Worm (Caenorhabditis elegans) whole organism, young adult: ENCODE data around the gene R02C2.1.
A peak's percentile ranks its signal among the peaks of the same experiment; 100 is the strongest.

ENCODE experiments used
- B0019.2 ChIP-seq: fragments of 200-800 bp; sonication (Bioruptor generic); conservative IDR thresholded peaks from 2 replicates; pipeline ENCODE4 v1.3.6; 2022; ENCODE audit warnings: missing genetic modification reagents, missing genetic modification characterization, missing compliant biosample characterization
- B0261.1 ChIP-seq: sonication (generic microtip); optimal IDR thresholded peaks from 2 replicates; lab custom pipeline; 2016; ENCODE audit warnings: mild to moderate bottlenecking, missing genetic modification characterization, moderate library complexity, missing compliant biosample characterization
- B0336.3 ChIP-seq: fragments of 200-800 bp; sonication (Bioruptor generic); IDR thresholded peaks from 2 replicates; pipeline ENCODE4 v1.3.6; 2022; ENCODE audit warnings: missing genetic modification characterization, missing compliant biosample characterization
- F10E7.11 ChIP-seq: sonication (generic microtip); optimal IDR thresholded peaks from 2 replicates; lab custom pipeline; 2017; ENCODE audit warnings: mild to moderate bottlenecking, missing genetic modification characterization, moderate library complexity, missing compliant biosample characterization
- F55B11.4 ChIP-seq: sonication (generic microtip); optimal IDR thresholded peaks from 2 replicates; lab custom pipeline; 2016; ENCODE audit warnings: missing compliant biosample characterization, missing genetic modification characterization, borderline replicate concordance; ENCODE audit not compliant: insufficient read depth
- T26A5.8 ChIP-seq: sonication (generic microtip); optimal IDR thresholded peaks from 2 replicates; lab custom pipeline; 2016; ENCODE audit warnings: missing genetic modification characterization, missing compliant biosample characterization
- Y53F4B.3 ChIP-seq: fragments of 200-800 bp; sonication (Bioruptor generic); IDR thresholded peaks from 2 replicates; pipeline ENCODE4 v1.3.6; 2022; ENCODE audit warnings: missing genetic modification reagents, missing genetic modification characterization, missing compliant biosample characterization
- Y67H2A.10 ChIP-seq: fragments of 200-800 bp; sonication (Bioruptor generic); conservative IDR thresholded peaks from 2 replicates; pipeline ENCODE4 v1.3.6; 2022; ENCODE audit warnings: missing genetic modification reagents, missing genetic modification characterization, missing compliant biosample characterization
- ZK185.1 ChIP-seq: sonication (generic microtip); optimal IDR thresholded peaks from 2 replicates; lab custom pipeline; 2016; ENCODE audit warnings: mild to moderate bottlenecking, missing genetic modification characterization, missing compliant biosample characterization; ENCODE audit not compliant: poor library complexity, severe bottlenecking
- aptf-3 ChIP-seq: fragments of 200-800 bp; sonication (Bioruptor generic); IDR thresholded peaks from 2 replicates; pipeline ENCODE4 v1.3.6; 2022; ENCODE audit warnings: missing genetic modification characterization, missing compliant biosample characterization
- ceh-100 ChIP-seq: fragments of 200-800 bp; sonication (Bioruptor generic); IDR thresholded peaks from 2 replicates; pipeline ENCODE4 v1.3.6; 2022; ENCODE audit warnings: missing genetic modification reagents, missing genetic modification characterization, missing compliant biosample characterization
- ceh-79 ChIP-seq: sonication (generic microtip); optimal IDR thresholded peaks from 2 replicates; lab custom pipeline; 2017; ENCODE audit warnings: mild to moderate bottlenecking, missing genetic modification characterization, missing compliant biosample characterization
- chd-7 ChIP-seq: sonication (generic microtip); optimal IDR thresholded peaks from 2 replicates; lab custom pipeline; 2016; ENCODE audit warnings: mild to moderate bottlenecking, missing genetic modification characterization, moderate library complexity, missing compliant biosample characterization
- efl-1 ChIP-seq: fragments of 150-350 bp; optimal IDR thresholded peaks from 2 replicates; lab custom pipeline; 2014; ENCODE audit warnings: missing biosample characterization, missing genetic modification reagents, missing genetic modification characterization
- egl-44 ChIP-seq: fragments of 200-800 bp; sonication (Bioruptor generic); IDR thresholded peaks from 2 replicates; pipeline ENCODE4 v1.3.6; 2022; ENCODE audit warnings: missing genetic modification reagents, missing genetic modification characterization, missing compliant biosample characterization
- egrh-3 ChIP-seq: fragments of 200-800 bp; sonication (Bioruptor generic); IDR thresholded peaks from 2 replicates; pipeline ENCODE4 v1.3.6; 2022; ENCODE audit warnings: missing genetic modification reagents, missing genetic modification characterization, missing compliant biosample characterization
- fkh-3 ChIP-seq: sonication (generic microtip); optimal IDR thresholded peaks from 2 replicates; lab custom pipeline; 2016; ENCODE audit warnings: mild to moderate bottlenecking, missing genetic modification characterization, missing compliant biosample characterization
- hlh-12 ChIP-seq: sonication (generic microtip); optimal IDR thresholded peaks from 2 replicates; lab custom pipeline; 2016; ENCODE audit warnings: missing genetic modification characterization, missing compliant biosample characterization
- let-607 ChIP-seq, 2 experiments: fragments of 200-800 bp in 1 of 2; sonication (Bioruptor generic) in 1 of 2; sonication (generic microtip) in 1 of 2; optimal IDR thresholded peaks; 2 replicates each; lab custom pipeline; 2016 to 2018; ENCODE audit warnings: mild to moderate bottlenecking in 2 of 2, missing compliant biosample characterization in 2 of 2, missing genetic modification characterization in 2 of 2, moderate library complexity in 2 of 2, missing genotype in 1 of 2
- lin-54 ChIP-seq: fragments of 200-800 bp; sonication (Bioruptor generic); optimal IDR thresholded peaks from 2 replicates; lab custom pipeline; 2018; ENCODE audit warnings: mild to moderate bottlenecking, missing genetic modification characterization, missing compliant biosample characterization
- lir-1 ChIP-seq: fragments of 200-800 bp; sonication (Bioruptor generic); conservative IDR thresholded peaks from 2 replicates; pipeline ENCODE4 v1.3.6; 2022; ENCODE audit warnings: missing genetic modification reagents, missing genetic modification characterization, missing compliant biosample characterization
- lsl-1 ChIP-seq: fragments of 200-800 bp; sonication (Bioruptor generic); optimal IDR thresholded peaks from 2 replicates; lab custom pipeline; 2018; ENCODE audit warnings: mild to moderate bottlenecking, missing genetic modification characterization, moderate library complexity, missing compliant biosample characterization
- lsy-27 ChIP-seq: sonication (generic microtip); optimal IDR thresholded peaks from 2 replicates; lab custom pipeline; 2017; ENCODE audit warnings: missing genetic modification characterization, mild to moderate bottlenecking, missing compliant biosample characterization, antibody characterized with exemption, missing genotype, borderline replicate concordance; ENCODE audit not compliant: insufficient read depth
- madf-3 ChIP-seq: fragments of 200-800 bp; sonication (Bioruptor generic); IDR thresholded peaks from 2 replicates; pipeline ENCODE4 v1.3.6; 2022; ENCODE audit warnings: missing genetic modification reagents, missing genetic modification characterization, missing compliant biosample characterization
- madf-6 ChIP-seq: fragments of 200-800 bp; sonication (Bioruptor generic); IDR thresholded peaks from 2 replicates; pipeline ENCODE4 v1.3.6; 2022; ENCODE audit warnings: missing genetic modification reagents, missing genetic modification characterization, missing compliant biosample characterization
- nhr-120 ChIP-seq: fragments of 200-800 bp; sonication (Bioruptor generic); IDR thresholded peaks from 2 replicates; pipeline ENCODE4 v1.3.6; 2022; ENCODE audit warnings: missing genetic modification characterization, missing compliant biosample characterization
- rec-8 ChIP-seq, 2 experiments: sonication (generic microtip); optimal IDR thresholded peaks; 2 replicates each; lab custom pipeline; 2016; ENCODE audit warnings: mild to moderate bottlenecking in 2 of 2, missing genetic modification characterization in 2 of 2, missing genetic modification reagents in 2 of 2, missing genotype in 2 of 2, missing biosample characterization in 1 of 2, missing compliant biosample characterization in 1 of 2, moderate library complexity in 1 of 2
- rpc-1 ChIP-seq, 2 experiments: fragments of 150-350 bp in 1 of 2; sonication (generic microtip) in 1 of 2; optimal IDR thresholded peaks; 2 replicates each; lab custom pipeline; 2014 to 2018; ENCODE audit warnings: missing biosample characterization in 1 of 2, missing genetic modification characterization in 1 of 2, missing genetic modification reagents in 1 of 2, missing genotype in 1 of 2
- sptf-2 ChIP-seq: fragments of 200-800 bp; sonication (Bioruptor generic); optimal IDR thresholded peaks from 2 replicates; lab custom pipeline; 2018; ENCODE audit warnings: mild to moderate bottlenecking, missing genetic modification characterization, missing compliant biosample characterization
- tbx-9 ChIP-seq: sonication (generic microtip); optimal IDR thresholded peaks from 2 replicates; lab custom pipeline; 2016; ENCODE audit warnings: borderline replicate concordance, missing genetic modification characterization, inconsistent platforms, missing compliant biosample characterization
- unc-62 ChIP-seq: fragments of 150-350 bp; optimal IDR thresholded peaks from 2 replicates; lab custom pipeline; 2014; ENCODE audit warnings: missing biosample characterization, missing genetic modification reagents, missing genetic modification characterization
- ztf-26 ChIP-seq: sonication (generic microtip); optimal IDR thresholded peaks from 2 replicates; lab custom pipeline; 2017; ENCODE audit warnings: missing genetic modification characterization, missing compliant biosample characterization

The R02C2.1 gene

ce11 chrV:260334-260733 lies 22.3 kb upstream of the R02C2.1 start:
- 0 out of 2 replicates have a peak, but pooled peaks have one; percentile 19 for TF ChIP-seq B0336.3 (GFP tag; lab: Robert Waterston, UW)
- no peak for TF ChIP-seq F55B11.4
- TF ChIP-seq lsl-1 (GFP tag; lab: Kevin White, UChicago), result no peak
- TF ChIP-seq hlh-12 (tag; lab: Kevin White, UChicago), result no peak
- TF ChIP-seq madf-6, result no peak

- TF ChIP-seq B0261.1 (tag; lab: Kevin White, UChicago), result no peak
- no peak for TF ChIP-seq ceh-100 (GFP tag; lab: Robert Waterston, UW)
- TF ChIP-seq chd-7 (tag; lab: Kevin White, UChicago), result no peak
- TF ChIP-seq rpc-1 (optimal IDR thresholded peaks at IDR 0.05; lab: Kevin White, UChicago), result no peak
- TF ChIP-seq rpc-1 (tag; optimal IDR thresholded peaks at IDR 0.05; lab: Kevin White, UChicago), result no peak
- no peak for TF ChIP-seq aptf-3
- TF ChIP-seq Y53F4B.3 (GFP tag; lab: Robert Waterston, UW), result no peak
- no peak for TF ChIP-seq fkh-3 (tag; lab: Kevin White, UChicago)
- no peak for TF ChIP-seq ceh-79 (tag; lab: Kevin White, UChicago)
These were observed 20.7 kb upstream of the R02C2.1 start, which contains the start of gene nhr-204 for ce11 chrV:258730-259129. Gene nhr-204 (minus strand): TSS chrV:258830.

ce11 chrV:254591-254990 lies 16.6 kb upstream of the R02C2.1 start, which contains the start of gene str-121:
Gene str-121 (minus strand): TSS chrV:254691.
- TF ChIP-seq madf-3 (no peak), lsy-27 (no peak), ztf-26 (tag; lab: Kevin White, UChicago) (no peak), Y67H2A.10 (no peak), madf-6 (no peak), aptf-3 (no peak), egl-44 (GFP tag; lab: Robert Waterston, UW) (no peak), ZK185.1 (tag; lab: Kevin White, UChicago) (no peak), lin-54 (GFP tag; lab: Kevin White, UChicago) (no peak), nhr-120 (GFP tag; lab: Robert Waterston, UW) (no peak), lir-1 (GFP tag; lab: Robert Waterston, UW) (no peak), egrh-3 (GFP tag; lab: Robert Waterston, UW) (no peak), efl-1 (GFP tag; lab: Kevin White, UChicago) (no peak), hlh-12 (tag; lab: Kevin White, UChicago) (no peak), fkh-3 (tag; lab: Kevin White, UChicago) (no peak), sptf-2 (GFP tag; lab: Kevin White, UChicago) (no peak), lsl-1 (GFP tag; lab: Kevin White, UChicago) (no peak), let-607 (tag; optimal IDR thresholded peaks at IDR 0.05; lab: Kevin White, UChicago) (no peak), B0019.2 (GFP tag; lab: Robert Waterston, UW) (no peak), tbx-9 (tag; lab: Kevin White, UChicago) (no peak)

ce11 chrV:251652-252051 lies 13.7 kb upstream of the R02C2.1 start, which contains the start of gene oac-39:
Gene oac-39 (minus strand): TSS chrV:251752.
- TF ChIP-seq F10E7.11 (tag; lab: Kevin White, UChicago), result no peak
- no peak for TF ChIP-seq T26A5.8 (tag; lab: Kevin White, UChicago)
- TF ChIP-seq rec-8 (tag; optimal IDR thresholded peaks at IDR 0.05; lab: Kevin White, UChicago), result no peak
- no peak for TF ChIP-seq fkh-3 (tag; lab: Kevin White, UChicago)
- TF ChIP-seq unc-62 (GFP tag; lab: Kevin White, UChicago), result no peak
